Fruit fly (Drosophila melanogaster): ENCODE measurements around the gene Or98b.

Or98b gene

DNA sequence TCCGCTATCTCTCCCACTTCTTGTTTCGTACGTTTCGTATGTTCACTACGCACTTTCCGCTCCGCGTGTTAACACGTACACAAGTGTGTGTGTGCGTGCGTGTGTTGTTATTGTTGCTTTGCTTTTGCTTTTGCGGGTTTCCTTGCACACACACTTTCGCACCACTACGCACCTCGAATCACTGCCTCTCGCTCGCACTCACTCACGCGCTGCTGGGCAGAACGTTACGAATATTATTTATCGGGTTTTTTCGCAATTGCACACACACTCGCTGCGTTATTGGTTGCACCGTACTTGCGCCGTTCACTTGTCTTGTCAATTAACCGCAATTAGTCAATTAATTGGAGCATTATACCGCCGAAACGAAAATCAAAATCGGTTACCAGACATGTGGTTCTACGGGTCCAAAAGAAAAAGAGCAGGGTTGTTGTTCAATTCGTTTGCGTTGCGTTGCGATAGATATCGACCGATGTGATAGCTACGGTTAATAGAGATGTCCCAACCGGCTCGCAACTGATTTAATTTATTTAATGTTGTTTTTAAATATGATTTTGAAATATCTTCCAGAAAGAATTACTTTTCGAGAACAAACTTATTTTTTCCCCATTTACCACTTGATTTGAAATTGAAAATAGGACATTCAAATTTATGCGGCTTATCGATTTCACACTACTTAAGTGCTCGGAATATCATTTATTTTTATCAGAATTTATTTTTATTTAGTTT lies 15.8 kb upstream of the Or98b start, which contains the start of gene larp (continued):
- peak; percentile 75 for TF ChIP-seq seq (GFP tag; IDR thresholded peaks at IDR 0.05)
- peak; percentile 90 for TF ChIP-seq Rfx (GFP tag; IDR thresholded peaks at IDR 0.05)
- TF ChIP-seq trem (tag; optimal IDR thresholded peaks at IDR 0.05), result peak; percentile 86
- TF ChIP-seq CG4617 (GFP tag; optimal IDR thresholded peaks at IDR 0.05; ENCODE audit: borderline replicate concordance), result peak; percentile 60
- TF ChIP-seq CG14965 (GFP tag; optimal IDR thresholded peaks at IDR 0.05; ENCODE audit: borderline replicate concordance), result no peak
- TF ChIP-seq jumu (GFP tag; optimal IDR thresholded peaks at IDR 0.05), result peak; percentile 22
- TF ChIP-seq pros (GFP tag; optimal IDR thresholded peaks at IDR 0.05), result no peak
- TF ChIP-seq fd64A (GFP tag; optimal IDR thresholded peaks at IDR 0.05), result no peak
- peak; percentile 43 for TF ChIP-seq CG17385 (GFP tag; optimal IDR thresholded peaks at IDR 0.05)
- TF ChIP-seq Antp (GFP tag; optimal IDR thresholded peaks at IDR 0.05), result peak; percentile 59
- TF ChIP-seq D19A (tag; optimal IDR thresholded peaks at IDR 0.05), result peak; percentile 28
- peak; percentile 36; the same call in 1 of the 2 replicates for TF ChIP-seq Adf1 (GFP tag; IDR thresholded peaks at IDR 0.05)
- TF ChIP-seq CG31388 (GFP tag; optimal IDR thresholded peaks at IDR 0.05), result no peak
- peak; percentile 62 for TF ChIP-seq CG2678 (tag; optimal IDR thresholded peaks at IDR 0.05)
- TF ChIP-seq CG7745 (tag; optimal IDR thresholded peaks at IDR 0.05), result no peak
- peak; percentile 59 for TF ChIP-seq CG12942 (GFP tag; optimal IDR thresholded peaks at IDR 0.05)
- TF ChIP-seq gsb (GFP tag; IDR thresholded peaks at IDR 0.05), result no peak
- TF ChIP-seq CG12155 (GFP tag; optimal IDR thresholded peaks at IDR 0.05), result peak; percentile 78
- TF ChIP-seq CG18599 (GFP tag; optimal IDR thresholded peaks at IDR 0.05), result peak; percentile 41
- peak; percentile 55; the same call in 1 of the 2 replicates for TF ChIP-seq Rx (GFP tag; IDR thresholded peaks at IDR 0.05)
- peak; percentile 68 for TF ChIP-seq B-H1 (GFP tag; IDR thresholded peaks at IDR 0.05)
- TF ChIP-seq pb (GFP tag; optimal IDR thresholded peaks at IDR 0.05), result no peak
- peak; percentile 68 for TF ChIP-seq pzg (GFP tag; optimal IDR thresholded peaks at IDR 0.05)
- TF ChIP-seq CG13123 (GFP tag; optimal IDR thresholded peaks at IDR 0.05), result peak; percentile 46
- TF ChIP-seq CG12659 (GFP tag; optimal IDR thresholded peaks at IDR 0.05), result peak; percentile 77
- peak; percentile 65 for TF ChIP-seq CG11504 (tag; optimal IDR thresholded peaks at IDR 0.05)
- TF ChIP-seq kay (GFP tag; optimal IDR thresholded peaks at IDR 0.05), result peak; percentile 40
- peak; percentile 45; the same call in 1 of the 2 replicates for TF ChIP-seq ap (GFP tag; IDR thresholded peaks at IDR 0.05)
- TF ChIP-seq twi (tag; optimal IDR thresholded peaks at IDR 0.05), result peak; percentile 64
- TF ChIP-seq CG8290 (GFP tag; optimal IDR thresholded peaks at IDR 0.05), result peak; percentile 49
- peak in 1 of 2 experiments; percentile 72 for TF ChIP-seq CG8290 (tag; optimal IDR thresholded peaks at IDR 0.05)
- TF ChIP-seq CG7963 (GFP tag; IDR thresholded peaks at IDR 0.05; ENCODE audit: partially characterized antibody), result peak; percentile 94
- TF ChIP-seq CG17829 (tag; optimal IDR thresholded peaks at IDR 0.05), result peak; percentile 64
- TF ChIP-seq Hr51 (GFP tag; optimal IDR thresholded peaks at IDR 0.05), result peak; percentile 54 to 66
- TF ChIP-seq HmgZ (tag; optimal IDR thresholded peaks at IDR 0.05), result peak; percentile 66
- peak; percentile 63 for TF ChIP-seq Fer3 (tag; optimal IDR thresholded peaks at IDR 0.05)
- TF ChIP-seq hb (GFP tag; IDR thresholded peaks at IDR 0.05; ENCODE audit: partially characterized antibody), result peak; percentile 96
- peak; percentile 61 for TF ChIP-seq shn (GFP tag; optimal IDR thresholded peaks at IDR 0.05)
- peak; percentile 38 for TF ChIP-seq tup (GFP tag; optimal IDR thresholded peaks at IDR 0.05)
- peak; percentile 50 for TF ChIP-seq ewg (GFP tag; optimal IDR thresholded peaks at IDR 0.05)
- TF ChIP-seq z (GFP tag; IDR thresholded peaks at IDR 0.05), result no peak
- TF ChIP-seq sima (GFP tag; optimal IDR thresholded peaks at IDR 0.05), result no peak
- TF ChIP-seq cad (GFP tag; optimal IDR thresholded peaks at IDR 0.05), result no peak
- peak; percentile 52 for TF ChIP-seq CG10209 (GFP tag; optimal IDR thresholded peaks at IDR 0.05)
- peak; percentile 66 for TF ChIP-seq CG11247 (GFP tag; IDR thresholded peaks at IDR 0.05)
- no peak for TF ChIP-seq salm (tag; optimal IDR thresholded peaks at IDR 0.05)
- no peak for TF ChIP-seq eve (GFP tag; optimal IDR thresholded peaks at IDR 0.05)
- peak; percentile 89 for TF ChIP-seq Dll (GFP tag; IDR thresholded peaks at IDR 0.05; ENCODE audit: partially characterized antibody)
- peak; percentile 66 for TF ChIP-seq fu2 (GFP tag; optimal IDR thresholded peaks at IDR 0.05)
